Worm (Caenorhabditis elegans): ENCODE measurements around the gene str-188.

ce11 chrV:9758437-9758836 is 41.9 kb downstream of the str-188 start:
- TF ChIP-seq Y5F2A.4 (GFP tag; optimal IDR thresholded peaks at IDR 0.05) (no peak), Y48G9A.11 (GFP tag; IDR thresholded peaks at IDR 0.05) (no peak), pha-4 (GFP tag; IDR thresholded peaks at IDR 0.05) (no peak), pha-4 (tag; optimal IDR thresholded peaks at IDR 0.05) (no peak), saeg-2 (GFP tag; IDR thresholded peaks at IDR 0.05) (no peak), ZK546.5 (tag; optimal IDR thresholded peaks at IDR 0.05) (no peak), unc-62 (GFP tag; optimal IDR thresholded peaks at IDR 0.05 in 1 of 2) (no peak), unc-62 (tag; optimal IDR thresholded peaks at IDR 0.05) (no peak), nhr-237 (tag; optimal IDR thresholded peaks at IDR 0.05) (no peak), aly-2 (tag; optimal IDR thresholded peaks at IDR 0.05) (no peak), nhr-10 (tag; optimal IDR thresholded peaks at IDR 0.05) (no peak), lin-39 (tag; optimal IDR thresholded peaks at IDR 0.05) (no peak)

Data from whole organism, L4 larva.